Worm (Caenorhabditis elegans): Measurements from ENCODE around the gene Y50D7A.3.
A peak's percentile ranks its signal among the peaks of the same experiment; 100 is the strongest.

Y50D7A.3 gene

DNA sequence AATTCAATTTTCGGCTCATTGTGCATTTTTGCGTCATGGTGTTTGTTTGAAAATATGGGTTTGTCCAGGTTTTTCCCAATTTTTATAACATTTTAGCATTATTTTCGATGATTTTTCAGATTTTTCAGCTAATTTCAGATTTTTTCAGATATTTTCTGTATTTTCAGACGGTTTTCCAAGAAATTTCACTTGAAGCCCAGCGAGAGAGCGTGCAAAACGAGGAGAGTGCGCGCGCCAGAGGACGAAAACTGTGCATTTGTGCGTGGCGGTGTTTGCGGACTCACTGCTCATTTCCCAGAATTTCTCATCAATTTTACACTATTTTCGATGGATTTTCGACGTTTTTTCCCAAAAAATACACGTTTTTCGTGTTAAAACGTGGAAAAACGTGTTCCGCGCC, 19.2 kb upstream of the Y50D7A.3 start (continued):
- TF ChIP-seq efl-1 (optimal IDR thresholded peaks at IDR 0.05) (peak; percentile 63 to 73), efl-1 (GFP tag; optimal IDR thresholded peaks at IDR 0.05 in 1 of 2) (peak; percentile 70 to 97), ceh-88 (GFP tag; IDR thresholded peaks at IDR 0.05) (peak; percentile 82), rnt-1 (tag; optimal IDR thresholded peaks at IDR 0.05) (no peak), lir-3 (tag; optimal IDR thresholded peaks at IDR 0.05; ENCODE audit: poor library complexity) (no peak), hlh-17 (GFP tag; optimal IDR thresholded peaks at IDR 0.05; ENCODE audit: borderline replicate concordance) (no peak), unc-30 (tag; optimal IDR thresholded peaks at IDR 0.05) (no peak), lin-13 (GFP tag; optimal IDR thresholded peaks at IDR 0.05) (peak; percentile 66), dpl-1 (GFP tag; optimal IDR thresholded peaks at IDR 0.05) (peak; percentile 54 to 74 (median 70)), ceh-8 (GFP tag; optimal IDR thresholded peaks at IDR 0.05) (no peak), nhr-77 (tag; optimal IDR thresholded peaks at IDR 0.05) (peak; percentile 30), xbp-1 (tag; optimal IDR thresholded peaks at IDR 0.05) (peak; percentile 73), elt-3 (tag; optimal IDR thresholded peaks at IDR 0.05) (no peak), mep-1 (tag; optimal IDR thresholded peaks at IDR 0.05) (peak; percentile 81), C16A3.4 (tag; optimal IDR thresholded peaks at IDR 0.05) (peak; percentile 17), nhr-47 (tag; optimal IDR thresholded peaks at IDR 0.05) (no peak), nhr-28 (tag; optimal IDR thresholded peaks at IDR 0.05) (no peak), tlp-1 (tag; optimal IDR thresholded peaks at IDR 0.05) (no peak), pax-3 (tag; optimal IDR thresholded peaks at IDR 0.05) (peak; percentile 45), nhr-90 (tag; optimal IDR thresholded peaks at IDR 0.05; ENCODE audit: poor library complexity) (no peak), ceh-90 (tag; optimal IDR thresholded peaks at IDR 0.05) (peak; percentile 20), nhr-11 (tag; optimal IDR thresholded peaks at IDR 0.05) (no peak), nhr-76 (tag; optimal IDR thresholded peaks at IDR 0.05) (no peak), elt-2 (tag; optimal IDR thresholded peaks at IDR 0.05) (no peak), ces-1 (GFP tag; optimal IDR thresholded peaks at IDR 0.05) (no peak), aha-1 (tag; optimal IDR thresholded peaks at IDR 0.05) (no peak), C34B4.2 (tag; optimal IDR thresholded peaks at IDR 0.05) (no peak), mef-2 (tag; optimal IDR thresholded peaks at IDR 0.05) (no peak), swsn-7 (tag; optimal IDR thresholded peaks at IDR 0.05) (no peak), isw-1 (GFP tag; IDR thresholded peaks at IDR 0.05) (peak; percentile 70), ets-5 (GFP tag; IDR thresholded peaks at IDR 0.05) (0 out of 2 replicates have a peak, but pooled peaks have one; percentile 51), lin-39 (tag; optimal IDR thresholded peaks at IDR 0.05) (peak; percentile 59), egl-27 (tag; optimal IDR thresholded peaks at IDR 0.05) (no peak), dsc-1 (tag; optimal IDR thresholded peaks at IDR 0.05) (no peak), snu-23 (GFP tag; optimal IDR thresholded peaks at IDR 0.05) (no peak), fkh-10 (GFP tag; optimal IDR thresholded peaks at IDR 0.05) (no peak), grh-1 (GFP tag; IDR thresholded peaks at IDR 0.05) (peak; percentile 58), ama-1 (optimal IDR thresholded peaks at IDR 0.05) (no peak), unc-130 (tag; optimal IDR thresholded peaks at IDR 0.05) (peak; percentile 13), fkh-4 (tag; optimal IDR thresholded peaks at IDR 0.05; ENCODE audit: borderline replicate concordance) (peak; percentile 52), mdl-1 (tag; optimal IDR thresholded peaks at IDR 0.05) (peak in 1 of 2 experiments; percentile 2), irx-1 (tag; optimal IDR thresholded peaks at IDR 0.05) (peak; percentile 86), lin-35 (GFP tag; optimal IDR thresholded peaks at IDR 0.05) (peak; percentile 65 to 68), nhr-85 (tag) (peak; percentile 83), fos-1 (tag; optimal IDR thresholded peaks at IDR 0.05) (no peak), nhr-84 (tag; optimal IDR thresholded peaks at IDR 0.05) (no peak), sox-4 (tag; optimal IDR thresholded peaks at IDR 0.05) (peak; percentile 54), vab-15 (tag; optimal IDR thresholded peaks at IDR 0.05) (no peak), aly-2 (tag; optimal IDR thresholded peaks at IDR 0.05) (peak; percentile 60), lsy-2 (tag; optimal IDR thresholded peaks at IDR 0.05) (peak; percentile 63 to 75), snpc-4 (tag; optimal IDR thresholded peaks at IDR 0.05) (peak; percentile 1), zip-4 (GFP tag; optimal IDR thresholded peaks at IDR 0.05) (no peak), hpl-2 (GFP tag; optimal IDR thresholded peaks at IDR 0.05) (peak; percentile 0), nhr-237 (tag; optimal IDR thresholded peaks at IDR 0.05) (no peak)

Data from whole organism, L1 larva.